Worm (Caenorhabditis elegans) whole organism, mixed stage, embryonic: ENCODE results near the gene Y57G7A.2.

Experiments used
- M03D4.4 ChIP-seq: sonication (generic microtip); optimal IDR thresholded peaks from 2 replicates; lab custom pipeline; 2017; ENCODE audit warnings: mild to moderate bottlenecking, missing genetic modification characterization, missing compliant biosample characterization
- elt-1 ChIP-seq: sonication (generic microtip); optimal IDR thresholded peaks from 2 replicates; lab custom pipeline; 2017; ENCODE audit warnings: missing genetic modification characterization, mild to moderate bottlenecking, missing compliant biosample characterization, antibody characterized with exemption, moderate library complexity, borderline replicate concordance; ENCODE audit not compliant: insufficient read depth
- lin-32 ChIP-seq: fragments of 200-800 bp; sonication (Bioruptor generic); optimal IDR thresholded peaks from 2 replicates; lab custom pipeline; 2018; ENCODE audit warnings: mild to moderate bottlenecking, missing genetic modification characterization, missing compliant biosample characterization
- lsy-2 ChIP-seq: fragments of 150-350 bp; optimal IDR thresholded peaks from 2 replicates; lab custom pipeline; 2014; ENCODE audit warnings: missing biosample characterization, missing genetic modification characterization
- nhr-28 ChIP-seq: fragments of 150-350 bp; optimal IDR thresholded peaks from 2 replicates; lab custom pipeline; 2014; ENCODE audit warnings: missing biosample characterization, missing genetic modification characterization
- nhr-76 ChIP-seq: sonication (generic microtip); optimal IDR thresholded peaks from 2 replicates; lab custom pipeline; 2017; ENCODE audit warnings: missing biosample characterization, missing genetic modification characterization
- snpc-4 ChIP-seq: fragments of 150-350 bp; optimal IDR thresholded peaks from 2 replicates; lab custom pipeline; 2014; ENCODE audit warnings: missing biosample characterization, missing genetic modification characterization
- unc-39 ChIP-seq: fragments of 150-350 bp; optimal IDR thresholded peaks from 2 replicates; lab custom pipeline; 2014; ENCODE audit warnings: missing biosample characterization, missing genetic modification characterization
- unc-62 ChIP-seq: fragments of 150-350 bp; optimal IDR thresholded peaks from 2 replicates; lab custom pipeline; 2014; ENCODE audit warnings: missing biosample characterization, missing genetic modification reagents, missing genetic modification characterization

DNA sequence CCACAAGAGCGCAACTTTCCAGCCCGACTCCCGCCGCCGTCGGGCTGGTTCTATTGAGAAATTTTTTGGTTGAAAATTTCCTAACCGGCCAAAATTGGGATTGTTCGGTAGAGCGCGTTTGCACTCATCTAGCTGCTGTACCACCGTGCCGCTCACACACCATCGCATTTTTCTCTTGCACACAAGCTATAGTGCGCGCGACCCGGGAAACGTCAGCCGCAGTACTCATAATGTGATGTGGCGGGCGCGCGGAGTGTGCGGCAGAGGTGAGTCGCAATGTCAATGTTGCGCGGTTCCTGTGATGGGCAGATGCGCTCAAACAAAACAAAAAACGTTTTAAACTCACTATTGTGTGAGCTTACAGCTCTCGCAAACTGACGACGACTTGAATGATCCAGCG is 10.9 kb upstream of the Y57G7A.2 start:
- TF ChIP-seq unc-62 (GFP tag; lab: Kevin White, UChicago) (no peak), elt-1 (no peak), nhr-76 (tag; lab: Kevin White, UChicago) (no peak), M03D4.4 (tag; lab: Kevin White, UChicago) (no peak), lin-32 (no peak), unc-39 (tag; lab: Kevin White, UChicago) (no peak), snpc-4 (tag; lab: Kevin White, UChicago) (no peak), nhr-28 (tag; lab: Kevin White, UChicago) (no peak), lsy-2 (tag; lab: Kevin White, UChicago) (no peak)
